Fruit fly (Drosophila melanogaster): Measurements from ENCODE around the gene Cyp28d2.

- TF ChIP-seq Myc (optimal IDR thresholded peaks at IDR 0.05) (no peak), h (optimal IDR thresholded peaks at IDR 0.05) (no peak), Sin3A (optimal IDR thresholded peaks at IDR 0.05) (no peak), insv (optimal IDR thresholded peaks at IDR 0.05) (no peak), ttk (optimal IDR thresholded peaks at IDR 0.05) (no peak), psq (optimal IDR thresholded peaks at IDR 0.05) (no peak)
Measured at dm6 chr2L:5236346-5236809, 29.3 kb downstream of the Cyp28d2 start.
